Worm (Caenorhabditis elegans): ENCODE results near the gene Y105C5A.10.

DNA sequence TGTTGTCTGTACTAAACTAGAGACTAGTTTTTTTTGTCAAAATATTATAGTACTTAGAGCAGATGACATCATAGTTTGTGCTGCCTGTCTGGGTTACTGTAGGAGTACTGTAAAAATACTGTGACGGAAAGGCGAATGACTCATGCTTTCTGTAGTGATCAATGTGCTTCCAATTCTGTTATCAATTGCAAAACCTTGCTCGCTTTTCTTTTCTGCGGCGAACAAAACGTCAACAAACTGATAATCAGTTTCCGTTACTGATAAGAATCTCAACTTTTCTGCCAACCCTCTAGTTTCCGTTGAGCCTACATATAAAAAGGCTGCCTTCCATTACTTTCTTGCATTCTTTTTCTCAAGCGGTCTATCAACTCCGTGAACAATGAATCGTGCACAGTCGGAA lies 5.3 kb downstream of the Y105C5A.10 start, which contains the start of gene Y105C5A.13:
- TF ChIP-seq efl-1 (optimal IDR thresholded peaks at IDR 0.05) = no peak
- peak in 1 of 2 experiments; percentile 34 for TF ChIP-seq efl-1 (GFP tag; optimal IDR thresholded peaks at IDR 0.05 in 1 of 2)
- no peak for TF ChIP-seq ama-1 (optimal IDR thresholded peaks at IDR 0.05)
- TF ChIP-seq mab-9 (GFP tag; IDR thresholded peaks at IDR 0.05) = no peak
- TF ChIP-seq unc-62 (GFP tag; optimal IDR thresholded peaks at IDR 0.05) = no peak
- TF ChIP-seq dpl-1 (GFP tag; optimal IDR thresholded peaks at IDR 0.05) = no peak
- TF ChIP-seq hlh-17 (GFP tag; optimal IDR thresholded peaks at IDR 0.05; ENCODE audit: borderline replicate concordance) = no peak
- no peak for TF ChIP-seq snpc-4 (tag; optimal IDR thresholded peaks at IDR 0.05)
- TF ChIP-seq nhr-237 (tag; optimal IDR thresholded peaks at IDR 0.05) = no peak
- TF ChIP-seq lsy-2 (tag; optimal IDR thresholded peaks at IDR 0.05) = peak in 1 of 2 experiments; percentile 3
- TF ChIP-seq nhr-77 (tag; optimal IDR thresholded peaks at IDR 0.05) = no peak

All from whole organism, L1 larva.